Worm (Caenorhabditis elegans) whole organism, L4/young adult: Measurements from ENCODE around the gene ribo-1.

Source experiments
- W03F9.2 ChIP-seq: fragments of 150-350 bp; optimal IDR thresholded peaks from 2 replicates; lab custom pipeline; 2014; ENCODE audit warnings: missing biosample characterization, missing genetic modification characterization
- dao-5 ChIP-seq: sonication (generic microtip); optimal IDR thresholded peaks from 2 replicates; lab custom pipeline; 2016; ENCODE audit warnings: missing genotype, missing genetic modification characterization, moderate library complexity, missing compliant biosample characterization
- him-1 ChIP-seq: sonication (generic microtip); optimal IDR thresholded peaks from 2 replicates; lab custom pipeline; 2016; ENCODE audit warnings: missing genotype, missing genetic modification reagents, missing genetic modification characterization, missing compliant biosample characterization

DNA sequence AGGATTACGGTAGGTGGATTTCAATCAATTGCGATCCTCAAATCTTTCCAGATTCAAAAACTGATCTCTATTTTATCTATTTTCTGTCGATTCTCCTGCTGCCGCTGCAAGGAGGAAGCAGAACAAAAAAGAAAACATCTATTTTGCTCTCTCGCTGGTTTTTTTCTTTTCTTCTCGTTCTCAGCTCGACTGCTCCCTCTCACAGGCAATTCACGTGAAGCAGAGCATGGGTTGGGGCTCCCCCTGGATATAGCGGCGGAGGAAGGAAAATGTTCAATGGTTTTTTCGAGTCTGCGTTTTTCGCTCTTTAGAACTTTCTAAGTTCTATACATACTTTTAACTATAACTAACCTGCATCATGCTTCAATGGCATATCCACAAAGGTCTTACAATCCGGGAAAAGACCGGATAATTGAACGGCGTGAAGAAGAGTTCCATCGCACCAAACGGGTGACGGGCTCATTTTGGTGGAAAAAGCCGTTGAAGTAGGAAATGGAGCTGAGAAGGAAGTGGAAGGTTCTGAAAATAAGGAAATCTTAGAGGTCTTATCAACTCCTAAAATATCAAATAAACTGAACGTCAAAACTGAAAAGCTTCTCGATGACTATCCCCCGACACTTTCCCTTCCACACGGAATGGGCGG, 31.4 kb upstream of the ribo-1 start:
- TF ChIP-seq W03F9.2 (tag; lab: Kevin White, UChicago): no peak
- TF ChIP-seq him-1 (tag; lab: Kevin White, UChicago): peak; percentile 70
- TF ChIP-seq dao-5 (tag; lab: Kevin White, UChicago): no peak
